Fruit fly (Drosophila melanogaster): Measurements from ENCODE around the gene CG17834.

CG17834 gene

dm6 chr2L:8535394-8536176 lies 6.6 kb downstream of the CG17834 start (continued):
- peak; percentile 56 for TF ChIP-seq CG7987 (GFP tag; optimal IDR thresholded peaks at IDR 0.05)
- TF ChIP-seq fd3F (GFP tag; optimal IDR thresholded peaks at IDR 0.05), result peak; percentile 59
- TF ChIP-seq CG9215 (GFP tag; IDR thresholded peaks at IDR 0.05), result peak; percentile 84
- TF ChIP-seq CG7928 (GFP tag; optimal IDR thresholded peaks at IDR 0.05), result peak; percentile 62
- TF ChIP-seq HmgZ (tag; optimal IDR thresholded peaks at IDR 0.05), result peak; percentile 29
- TF ChIP-seq CG3281 (GFP tag; optimal IDR thresholded peaks at IDR 0.05), result peak; percentile 96
- TF ChIP-seq Neu2 (GFP tag; optimal IDR thresholded peaks at IDR 0.05; ENCODE audit: borderline replicate concordance), result no peak
- no peak for TF ChIP-seq mam (GFP tag; optimal IDR thresholded peaks at IDR 0.05)
- TF ChIP-seq Dip3 (GFP tag; optimal IDR thresholded peaks at IDR 0.05), result peak; percentile 38
- TF ChIP-seq HLH54F (GFP tag; optimal IDR thresholded peaks at IDR 0.05), result peak; percentile 51
- TF ChIP-seq ro (GFP tag; IDR thresholded peaks at IDR 0.05), result peak; percentile 63; the same call in 1 of the 2 replicates
- no peak for TF ChIP-seq CG4282 (GFP tag; optimal IDR thresholded peaks at IDR 0.05)
- TF ChIP-seq eyg (GFP tag; optimal IDR thresholded peaks at IDR 0.05), result no peak
- peak; percentile 67 for TF ChIP-seq nom (GFP tag; optimal IDR thresholded peaks at IDR 0.05)
- TF ChIP-seq CG4707 (GFP tag; optimal IDR thresholded peaks at IDR 0.05), result peak; percentile 7
- TF ChIP-seq pita (GFP tag; optimal IDR thresholded peaks at IDR 0.05), result no peak
- peak; percentile 28 for TF ChIP-seq CG13624 (GFP tag; optimal IDR thresholded peaks at IDR 0.05)
- peak; percentile 60 for TF ChIP-seq zfh1 (GFP tag; IDR thresholded peaks at IDR 0.05)
- peak; percentile 81 for TF ChIP-seq twi (tag; optimal IDR thresholded peaks at IDR 0.05)
- TF ChIP-seq Dad (GFP tag; optimal IDR thresholded peaks at IDR 0.05), result no peak
- TF ChIP-seq Oli (tag; optimal IDR thresholded peaks at IDR 0.05), result peak; percentile 94
- peak; percentile 94 for TF ChIP-seq CG12659 (GFP tag; optimal IDR thresholded peaks at IDR 0.05)
- TF ChIP-seq CG15514 (GFP tag; optimal IDR thresholded peaks at IDR 0.05), result peak; percentile 74
- TF ChIP-seq jumu (GFP tag; optimal IDR thresholded peaks at IDR 0.05), result peak; percentile 19
- peak in 1 of 2 experiments; percentile 71 for TF ChIP-seq chif (GFP tag; optimal IDR thresholded peaks at IDR 0.05)
- peak; percentile 82 for TF ChIP-seq CG34422 (GFP tag; IDR thresholded peaks at IDR 0.05)
- TF ChIP-seq nau (GFP tag; optimal IDR thresholded peaks at IDR 0.05), result peak; percentile 9
- TF ChIP-seq CG2120 (GFP tag; optimal IDR thresholded peaks at IDR 0.05), result peak; percentile 57
- TF ChIP-seq jing (GFP tag; optimal IDR thresholded peaks at IDR 0.05), result peak; percentile 63
- peak; percentile 87 for TF ChIP-seq slbo (GFP tag; IDR thresholded peaks at IDR 0.05)
- TF ChIP-seq CkIIα-i1 (GFP tag; IDR thresholded peaks at IDR 0.05), result no peak
- peak; percentile 88 for TF ChIP-seq CG10267 (tag; optimal IDR thresholded peaks at IDR 0.05)
- TF ChIP-seq CG1832 (GFP tag; optimal IDR thresholded peaks at IDR 0.05), result no peak
- TF ChIP-seq gem (tag; optimal IDR thresholded peaks at IDR 0.05), result peak; percentile 97
- TF ChIP-seq CG30020 (tag; optimal IDR thresholded peaks at IDR 0.05), result peak; percentile 76
- TF ChIP-seq abd-A (tag; optimal IDR thresholded peaks at IDR 0.05), result no peak
- TF ChIP-seq CG15601 (tag; optimal IDR thresholded peaks at IDR 0.05), result peak; percentile 92
- peak; percentile 18 for TF ChIP-seq CG9797 (GFP tag; optimal IDR thresholded peaks at IDR 0.05)
- TF ChIP-seq tup (GFP tag; optimal IDR thresholded peaks at IDR 0.05), result peak; percentile 33
- no peak for TF ChIP-seq CG7963 (GFP tag; IDR thresholded peaks at IDR 0.05; ENCODE audit: partially characterized antibody)
- peak; percentile 75 for TF ChIP-seq ara (GFP tag; IDR thresholded peaks at IDR 0.05)
- peak; percentile 50; the same call in 1 of the 4 replicates for TF ChIP-seq Gug (GFP tag; IDR thresholded peaks at IDR 0.05)
- TF ChIP-seq CG5245 (GFP tag; optimal IDR thresholded peaks at IDR 0.05), result peak; percentile 62
- TF ChIP-seq lola (GFP tag; optimal IDR thresholded peaks at IDR 0.05), result peak in 1 of 3 experiments; percentile 96
- TF ChIP-seq CG13775 (GFP tag; optimal IDR thresholded peaks at IDR 0.05), result peak; percentile 93
- no peak for TF ChIP-seq usp (GFP tag; optimal IDR thresholded peaks at IDR 0.05)
- TF ChIP-seq mirr (GFP tag; optimal IDR thresholded peaks at IDR 0.05), result no peak
- TF ChIP-seq vnd (GFP tag; IDR thresholded peaks at IDR 0.05; ENCODE audit: partially characterized antibody), result no peak
